Worm (Caenorhabditis elegans) whole organism, L1 larva: ENCODE measurements around the gene F26F4.6.

Experiments
- C04F5.9 ChIP-seq: sonication (generic microtip); optimal IDR thresholded peaks from 2 replicates; lab custom pipeline; 2016; ENCODE audit warnings: missing genetic modification characterization, missing compliant biosample characterization
- C34B4.2 ChIP-seq: sonication (generic microtip); optimal IDR thresholded peaks from 2 replicates; lab custom pipeline; 2017; ENCODE audit warnings: mild to moderate bottlenecking, missing genetic modification characterization, missing compliant biosample characterization
- aly-2 ChIP-seq: fragments of 150-350 bp; optimal IDR thresholded peaks from 2 replicates; lab custom pipeline; 2014; ENCODE audit warnings: missing biosample characterization, missing genetic modification characterization
- ama-1 ChIP-seq: fragments of 150-350 bp; optimal IDR thresholded peaks from 2 replicates; lab custom pipeline; 2014
- blmp-1 ChIP-seq: fragments of 150-350 bp; optimal IDR thresholded peaks from 2 replicates; lab custom pipeline; 2014; ENCODE audit warnings: missing biosample characterization, missing genetic modification characterization
- ceh-82 ChIP-seq, 3 experiments: fragments of 150-350 bp in 1 of 3; sonication (generic microtip) in 2 of 3; optimal IDR thresholded peaks; 2 replicates each; lab custom pipeline; 2014 to 2017; ENCODE audit warnings: missing biosample characterization in 3 of 3, missing genetic modification characterization in 3 of 3
- ceh-88 ChIP-seq: fragments of 200-800 bp; sonication (Bioruptor generic); IDR thresholded peaks from 2 replicates; pipeline ENCODE4 v1.3.6; 2022; ENCODE audit warnings: missing genetic modification characterization, missing compliant biosample characterization
- ceh-90 ChIP-seq: sonication (generic microtip); optimal IDR thresholded peaks from 2 replicates; lab custom pipeline; 2016; ENCODE audit warnings: missing genetic modification characterization, missing compliant biosample characterization
- dpl-1 ChIP-seq, 3 experiments: fragments of 150-350 bp in 2 of 3; sonication (generic microtip) in 1 of 3; optimal IDR thresholded peaks; 2 replicates each; lab custom pipeline; 2014 to 2017; ENCODE audit warnings: missing biosample characterization in 3 of 3, missing genetic modification characterization in 3 of 3, missing genetic modification reagents in 3 of 3
- dsc-1 ChIP-seq: sonication (generic microtip); optimal IDR thresholded peaks from 2 replicates; lab custom pipeline; 2016; ENCODE audit warnings: mild to moderate bottlenecking, missing genetic modification characterization, missing compliant biosample characterization
- efl-1 ChIP-seq, 4 experiments: fragments of 150-350 bp; optimal IDR thresholded peaks in 3 of 4; peaks in 1 of 4; 1 replicate in 1 of 4; 2 replicates in 3 of 4; lab custom pipeline; 2014; ENCODE audit warnings: missing biosample characterization in 2 of 4, missing genetic modification characterization in 2 of 4, missing genetic modification reagents in 2 of 4
- egl-13 ChIP-seq: sonication (generic microtip); optimal IDR thresholded peaks from 2 replicates; lab custom pipeline; 2016; ENCODE audit warnings: missing genotype, missing genetic modification reagents, missing genetic modification characterization, missing compliant biosample characterization
- elt-2 ChIP-seq: sonication (generic microtip); optimal IDR thresholded peaks from 2 replicates; lab custom pipeline; 2016; ENCODE audit warnings: missing genetic modification characterization, mild to moderate bottlenecking, inconsistent platforms, missing compliant biosample characterization, missing genetic modification reagents
- fkh-8 ChIP-seq: sonication (generic microtip); optimal IDR thresholded peaks from 2 replicates; lab custom pipeline; 2016; ENCODE audit warnings: mild to moderate bottlenecking, missing genetic modification characterization, missing compliant biosample characterization
- grh-1 ChIP-seq: fragments of 200-800 bp; sonication (Bioruptor generic); IDR thresholded peaks from 2 replicates; pipeline ENCODE4 v1.3.6; 2022; ENCODE audit warnings: missing genetic modification reagents, missing genetic modification characterization, missing compliant biosample characterization
- hlh-4 ChIP-seq: sonication (generic microtip); optimal IDR thresholded peaks from 2 replicates; lab custom pipeline; 2016; ENCODE audit warnings: mild to moderate bottlenecking, missing genetic modification characterization, missing compliant biosample characterization
- lin-13 ChIP-seq: fragments of 150-350 bp; optimal IDR thresholded peaks from 2 replicates; lab custom pipeline; 2014; ENCODE audit warnings: missing biosample characterization, missing genetic modification reagents, missing genetic modification characterization
- lin-14 ChIP-seq: fragments of 200-800 bp; sonication (Bioruptor generic); optimal IDR thresholded peaks from 2 replicates; lab custom pipeline; 2018; ENCODE audit warnings: mild to moderate bottlenecking, missing genetic modification characterization, moderate library complexity, missing compliant biosample characterization
- lin-35 ChIP-seq, 2 experiments: fragments of 150-350 bp; optimal IDR thresholded peaks; 2 replicates each; lab custom pipeline; 2014; ENCODE audit warnings: missing biosample characterization in 2 of 2, missing genetic modification characterization in 2 of 2, missing genetic modification reagents in 2 of 2
- lir-3 ChIP-seq: sonication (generic microtip); optimal IDR thresholded peaks from 2 replicates; lab custom pipeline; 2016; ENCODE audit warnings: mild to moderate bottlenecking, missing genetic modification characterization, moderate library complexity, missing compliant biosample characterization; ENCODE audit not compliant: poor library complexity
- lsy-2 ChIP-seq, 2 experiments: fragments of 150-350 bp; optimal IDR thresholded peaks; 2 replicates each; lab custom pipeline; 2014; ENCODE audit warnings: missing biosample characterization in 2 of 2, missing genetic modification characterization in 2 of 2
- mdl-1 ChIP-seq, 2 experiments: fragments of 150-350 bp; optimal IDR thresholded peaks; 2 replicates each; lab custom pipeline; 2014 to 2017; ENCODE audit warnings: missing biosample characterization in 2 of 2, missing genetic modification characterization in 2 of 2, inconsistent platforms in 1 of 2
- nhr-12 ChIP-seq: sonication (generic microtip); optimal IDR thresholded peaks from 2 replicates; lab custom pipeline; 2017; ENCODE audit warnings: missing biosample characterization, missing genetic modification characterization
- nhr-19 ChIP-seq: fragments of 200-800 bp; sonication (Bioruptor generic); conservative IDR thresholded peaks from 2 replicates; pipeline ENCODE4 v1.3.6; 2022; ENCODE audit warnings: missing genetic modification characterization, missing compliant biosample characterization
- nhr-20 ChIP-seq: sonication (generic microtip); optimal IDR thresholded peaks from 2 replicates; lab custom pipeline; 2016; ENCODE audit warnings: mild to moderate bottlenecking, missing genetic modification characterization, missing compliant biosample characterization
- nhr-47 ChIP-seq: sonication (generic microtip); optimal IDR thresholded peaks from 2 replicates; lab custom pipeline; 2016; ENCODE audit warnings: mild to moderate bottlenecking, missing genetic modification characterization, moderate library complexity, missing compliant biosample characterization
- nhr-71 ChIP-seq: sonication (generic microtip); optimal IDR thresholded peaks from 2 replicates; lab custom pipeline; 2016; ENCODE audit warnings: mild to moderate bottlenecking, missing genetic modification characterization, moderate library complexity, missing compliant biosample characterization
- nhr-77 ChIP-seq: fragments of 150-350 bp; optimal IDR thresholded peaks from 2 replicates; lab custom pipeline; 2014; ENCODE audit warnings: missing biosample characterization, missing genetic modification characterization
- nhr-84 ChIP-seq: sonication (generic microtip); optimal IDR thresholded peaks from 2 replicates; lab custom pipeline; 2017; ENCODE audit warnings: missing biosample characterization, missing genetic modification characterization
- nhr-85 ChIP-seq: sonication (generic microtip); peaks from one replicate; lab custom pipeline; 2016; ENCODE audit warnings: missing genetic modification characterization, inconsistent platforms, missing compliant biosample characterization
- nhr-90 ChIP-seq: sonication (generic microtip); optimal IDR thresholded peaks from 2 replicates; lab custom pipeline; 2016; ENCODE audit warnings: mild to moderate bottlenecking, missing genetic modification characterization, missing compliant biosample characterization; ENCODE audit not compliant: poor library complexity
- pag-3 ChIP-seq: sonication (generic microtip); optimal IDR thresholded peaks from 2 replicates; lab custom pipeline; 2017; ENCODE audit warnings: missing genetic modification characterization, mild to moderate bottlenecking, missing compliant biosample characterization, antibody characterized with exemption, borderline replicate concordance; ENCODE audit not compliant: insufficient read depth
- pqm-1 ChIP-seq: sonication (generic microtip); optimal IDR thresholded peaks from 3 replicates; lab custom pipeline; 2017; ENCODE audit warnings: missing biosample characterization, missing genetic modification characterization
- snu-23 ChIP-seq: sonication (generic microtip); optimal IDR thresholded peaks from 2 replicates; lab custom pipeline; 2016; ENCODE audit warnings: missing genetic modification characterization, missing compliant biosample characterization
- sup-37 ChIP-seq: fragments of 200-800 bp; sonication (Bioruptor generic); optimal IDR thresholded peaks from 2 replicates; lab custom pipeline; 2018; ENCODE audit warnings: mild to moderate bottlenecking, missing genetic modification characterization, missing compliant biosample characterization
- swsn-7 ChIP-seq: sonication (generic microtip); optimal IDR thresholded peaks from 2 replicates; lab custom pipeline; 2016; ENCODE audit warnings: missing genetic modification characterization, missing compliant biosample characterization
- tbx-2 ChIP-seq: sonication (generic microtip); optimal IDR thresholded peaks from 2 replicates; lab custom pipeline; 2016; ENCODE audit warnings: missing genetic modification characterization, missing compliant biosample characterization
- unc-62 ChIP-seq: fragments of 150-350 bp; optimal IDR thresholded peaks from 2 replicates; lab custom pipeline; 2014; ENCODE audit warnings: missing biosample characterization, missing genetic modification reagents, missing genetic modification characterization
- unc-98 ChIP-seq: fragments of 200-800 bp; sonication (Bioruptor generic); IDR thresholded peaks from 2 replicates; pipeline ENCODE4 v1.3.6; 2022; ENCODE audit warnings: missing genetic modification characterization, missing compliant biosample characterization
- zip-4 ChIP-seq: fragments of 200-800 bp; sonication (Bioruptor generic); optimal IDR thresholded peaks from 2 replicates; lab custom pipeline; 2018; ENCODE audit warnings: mild to moderate bottlenecking, missing genetic modification characterization, moderate library complexity, missing compliant biosample characterization

The F26F4.6 gene

DNA sequence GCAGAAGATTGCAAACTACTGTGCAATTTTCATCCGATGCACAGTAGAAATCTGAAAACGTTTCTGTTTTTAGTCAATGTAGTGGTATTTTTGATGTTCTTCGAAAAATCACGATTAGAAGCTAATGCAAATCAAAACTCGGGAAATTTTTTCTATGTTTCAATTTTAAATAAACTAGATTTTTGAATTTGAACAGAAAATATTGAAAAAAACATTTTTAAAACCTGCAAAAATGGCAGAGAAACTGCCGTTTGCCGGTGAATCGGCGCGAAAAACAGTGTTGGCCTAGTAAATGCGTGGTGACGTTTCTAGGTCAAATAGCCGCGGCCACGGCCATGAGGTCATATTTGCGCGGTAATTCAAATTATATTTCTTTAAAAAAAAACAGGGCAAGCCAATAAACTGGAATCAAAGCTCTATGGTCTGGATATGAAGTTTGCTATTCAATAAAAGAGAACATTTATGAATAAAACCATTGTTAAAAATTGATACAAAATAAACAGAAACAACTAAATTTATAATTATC is 36.8 kb upstream of the F26F4.6 start, which contains the start of gene set-2 (continued):
- TF ChIP-seq C34B4.2 (tag; lab: Kevin White, UChicago) (no peak), unc-98 (GFP tag; lab: Robert Waterston, UW) (peak; percentile 81), nhr-77 (peak; percentile 30), aly-2 (tag; lab: Kevin White, UChicago) (peak; percentile 44), hlh-4 (tag; lab: Kevin White, UChicago) (no peak)

- TF ChIP-seq ama-1 (lab: Kevin White, UChicago) (no peak), lin-35 (GFP tag; optimal IDR thresholded peaks at IDR 0.05; lab: Kevin White, UChicago) (no peak), lin-13 (no peak), pag-3 (tag; lab: Kevin White, UChicago) (no peak), nhr-12 (tag; lab: Kevin White, UChicago) (no peak), unc-62 (no peak), mdl-1 (tag; optimal IDR thresholded peaks at IDR 0.05; lab: Kevin White, UChicago) (no peak), zip-4 (GFP tag; lab: Kevin White, UChicago) (no peak), ceh-90 (no peak), nhr-20 (tag; lab: Kevin White, UChicago) (no peak), blmp-1 (tag; lab: Kevin White, UChicago) (no peak), C04F5.9 (tag; lab: Kevin White, UChicago) (no peak), nhr-84 (tag; lab: Kevin White, UChicago) (no peak), egl-13 (no peak), nhr-77 (no peak), elt-2 (tag; lab: Kevin White, UChicago) (no peak)
Measured at ce11 chrIII:4924134-4924533, 30.7 kb upstream of the F26F4.6 start.

- peak; percentile 66 for TF ChIP-seq nhr-19 (GFP tag; lab: Robert Waterston, UW)
- peak; percentile 18 for TF ChIP-seq nhr-20 (tag; lab: Kevin White, UChicago)
- peak; percentile 36 for TF ChIP-seq fkh-8
- TF ChIP-seq dsc-1 (tag; lab: Kevin White, UChicago): peak; percentile 15
- TF ChIP-seq efl-1 (optimal IDR thresholded peaks at IDR 0.05; lab: Kevin White, UChicago): peak; percentile 15 to 30
- TF ChIP-seq efl-1 (GFP tag; optimal IDR thresholded peaks at IDR 0.05 in 1 of 2; lab: Kevin White, UChicago): peak in 1 of 2 experiments; percentile 91
- TF ChIP-seq nhr-71: peak; percentile 59
- peak; percentile 57 for TF ChIP-seq nhr-47 (tag; lab: Kevin White, UChicago)
- peak in 1 of 2 experiments; percentile 18 for TF ChIP-seq lsy-2 (tag; optimal IDR thresholded peaks at IDR 0.05; lab: Kevin White, UChicago)
- TF ChIP-seq swsn-7 (tag; lab: Kevin White, UChicago): peak; percentile 19
- TF ChIP-seq snu-23 (GFP tag; lab: Kevin White, UChicago): peak; percentile 36
- TF ChIP-seq lin-35 (GFP tag; optimal IDR thresholded peaks at IDR 0.05; lab: Kevin White, UChicago): peak in 1 of 2 experiments; percentile 8
- peak in 1 of 3 experiments; percentile 11 for TF ChIP-seq dpl-1 (GFP tag; optimal IDR thresholded peaks at IDR 0.05; lab: Kevin White, UChicago)
- peak; percentile 51 for TF ChIP-seq grh-1 (GFP tag; lab: Robert Waterston, UW)
- peak; percentile 60 for TF ChIP-seq nhr-90 (tag; lab: Kevin White, UChicago)
- TF ChIP-seq ceh-88 (GFP tag; lab: Robert Waterston, UW): peak; percentile 8; the same call in 1 of the 2 replicates
- peak; percentile 4 for TF ChIP-seq tbx-2
Measured at ce11 chrIII:4922020-4922419, 28.6 kb upstream of the F26F4.6 start, which contains the start of gene mmab-1. Gene mmab-1, minus strand, starts transcription at chrIII:4922114.

ce11 chrIII:4920221-4920620 is 26.8 kb upstream of the F26F4.6 start, which contains the start of gene ula-1:
Gene ula-1, minus strand, starts transcription at chrIII:4920321.
- TF ChIP-seq lin-14 (GFP tag; lab: Kevin White, UChicago): no peak
- no peak for TF ChIP-seq efl-1 (optimal IDR thresholded peaks at IDR 0.05; lab: Kevin White, UChicago)
- TF ChIP-seq efl-1 (GFP tag; optimal IDR thresholded peaks at IDR 0.05 in 1 of 2; lab: Kevin White, UChicago): no peak
- TF ChIP-seq sup-37 (GFP tag; lab: Kevin White, UChicago): no peak
- no peak for TF ChIP-seq nhr-20 (tag; lab: Kevin White, UChicago)
- TF ChIP-seq dsc-1 (tag; lab: Kevin White, UChicago): no peak
- no peak for TF ChIP-seq grh-1 (GFP tag; lab: Robert Waterston, UW)
- no peak for TF ChIP-seq ceh-82 (tag; optimal IDR thresholded peaks at IDR 0.05; lab: Kevin White, UChicago)
- TF ChIP-seq mdl-1 (tag; optimal IDR thresholded peaks at IDR 0.05; lab: Kevin White, UChicago): no peak
- TF ChIP-seq nhr-85 (tag; lab: Kevin White, UChicago): no peak
- no peak for TF ChIP-seq pqm-1 (tag; lab: Kevin White, UChicago)
- TF ChIP-seq lir-3 (tag; lab: Kevin White, UChicago): no peak
- TF ChIP-seq, all 84 proteins: peak for 0
